Fruit fly (Drosophila melanogaster) whole organism, embryonic: Measurements from ENCODE around the gene CG17768.

ENCODE experiments used
- CG11560 ChIP-seq: fragments of 200-800 bp; sonication (Bioruptor generic); IDR thresholded peaks from 3 replicates; pipeline ENCODE4 v1.3.6; 2022; ENCODE audit warnings: missing biosample characterization, missing genetic modification characterization
- CG12391 ChIP-seq: fragments of 200-800 bp; sonication (Bioruptor generic); optimal IDR thresholded peaks from 3 replicates; lab custom pipeline; 2018; ENCODE audit warnings: missing biosample characterization, mild to moderate bottlenecking, missing genetic modification characterization, moderate library complexity
- CG15514 ChIP-seq: fragments of 200-800 bp; sonication (Bioruptor generic); optimal IDR thresholded peaks from 3 replicates; lab custom pipeline; 2017; ENCODE audit warnings: missing biosample characterization, missing genetic modification characterization, mild to moderate bottlenecking, moderate library complexity, missing genetic modification reagents
- CG17186 ChIP-seq: fragments of 200-800 bp; sonication (Bioruptor generic); optimal IDR thresholded peaks from 3 replicates; lab custom pipeline; 2017; ENCODE audit warnings: missing biosample characterization, missing genetic modification reagents, missing genetic modification characterization
- CG17361 ChIP-seq: fragments of 200-800 bp; sonication (Bioruptor generic); IDR thresholded peaks from 3 replicates; pipeline ENCODE4 v1.3.6; 2022; ENCODE audit warnings: missing biosample characterization, missing genetic modification characterization
- CG1832 ChIP-seq: fragments of 200-800 bp; sonication (Bioruptor generic); optimal IDR thresholded peaks from 2 replicates; lab custom pipeline; 2017; ENCODE audit warnings: missing biosample characterization, mild to moderate bottlenecking, missing genetic modification characterization, inconsistent platforms
- CG30020 ChIP-seq: fragments of 200-800 bp; optimal IDR thresholded peaks from 2 replicates; lab custom pipeline; 2019; ENCODE audit warnings: missing biosample characterization, mild to moderate bottlenecking, missing genetic modification characterization, moderate library complexity
- CG31441 ChIP-seq: fragments of 200-800 bp; sonication (Bioruptor generic); IDR thresholded peaks from 2 replicates; pipeline ENCODE4 v1.3.6; 2022; ENCODE audit warnings: missing biosample characterization, missing genetic modification characterization
- CG3163 ChIP-seq: fragments of 200-800 bp; sonication (Bioruptor generic); optimal IDR thresholded peaks from 3 replicates; lab custom pipeline; 2016; ENCODE audit warnings: missing biosample characterization, missing genetic modification characterization
- CG34376 ChIP-seq: fragments of 200-800 bp; sonication (Bioruptor generic); optimal IDR thresholded peaks from 2 replicates; lab custom pipeline; 2018; ENCODE audit warnings: missing biosample characterization, mild to moderate bottlenecking, missing genetic modification characterization
- CG34422 ChIP-seq: fragments of 200-800 bp; sonication (Bioruptor generic); IDR thresholded peaks from 3 replicates; pipeline ENCODE4 v1.3.6; 2022; ENCODE audit warnings: missing biosample characterization, missing genetic modification characterization
- CG3995 ChIP-seq: fragments of 200-800 bp; sonication (Bioruptor generic); optimal IDR thresholded peaks from 3 replicates; lab custom pipeline; 2016; ENCODE audit warnings: missing biosample characterization, missing genetic modification characterization
- CG8290 ChIP-seq, 3 experiments: fragments of 200-800 bp; sonication (Bioruptor generic); optimal IDR thresholded peaks; 2 replicates each; lab custom pipeline; 2016 to 2019; ENCODE audit warnings: missing biosample characterization in 3 of 3, missing genetic modification characterization in 3 of 3, mild to moderate bottlenecking in 2 of 3, moderate library complexity in 1 of 3
- CG9437 ChIP-seq: fragments of 200-800 bp; sonication (Bioruptor generic); optimal IDR thresholded peaks from 2 replicates; lab custom pipeline; 2018; ENCODE audit warnings: missing biosample characterization, mild to moderate bottlenecking, missing genetic modification characterization
- Dek ChIP-seq: fragments of 200-800 bp; sonication (Bioruptor generic); optimal IDR thresholded peaks from 3 replicates; lab custom pipeline; 2019; ENCODE audit warnings: missing biosample characterization, mild to moderate bottlenecking, missing genetic modification characterization, moderate library complexity
- Dp ChIP-seq: fragments of 200-800 bp; sonication (Bioruptor generic); optimal IDR thresholded peaks from 2 replicates; lab custom pipeline; 2018; ENCODE audit warnings: missing biosample characterization, mild to moderate bottlenecking, missing genetic modification characterization, moderate library complexity
- Dref ChIP-seq: fragments of 200-800 bp; sonication (Bioruptor generic); IDR thresholded peaks from 2 replicates; pipeline ENCODE4 v1.3.6; 2022; ENCODE audit warnings: missing biosample characterization, missing genetic modification characterization
- ERR ChIP-seq: fragments of 200-800 bp; sonication (Bioruptor generic); optimal IDR thresholded peaks from 2 replicates; lab custom pipeline; 2016; ENCODE audit warnings: missing biosample characterization, missing genetic modification characterization
- Elba2 ChIP-seq: fragments of 200-800 bp; sonication (Bioruptor generic); optimal IDR thresholded peaks from 3 replicates; lab custom pipeline; 2016; ENCODE audit warnings: missing biosample characterization, missing genetic modification characterization
- Hr78 ChIP-seq, 2 experiments: fragments of 200-800 bp in 1 of 2; fragments of >200 bp in 1 of 2; sonication (Bioruptor generic) in 1 of 2; optimal IDR thresholded peaks; 2 replicates each; lab custom pipeline; 2017 to 2019; ENCODE audit warnings: missing biosample characterization in 2 of 2, missing genetic modification characterization in 2 of 2, mild to moderate bottlenecking in 1 of 2, moderate library complexity in 1 of 2
- MESR4 ChIP-seq: fragments of 200-800 bp; sonication (Bioruptor generic); optimal IDR thresholded peaks from 2 replicates; lab custom pipeline; 2018; ENCODE audit warnings: missing biosample characterization, mild to moderate bottlenecking, missing genetic modification characterization, moderate library complexity
- Med ChIP-seq: fragments of 200-800 bp; sonication (Bioruptor generic); peaks from one replicate; lab custom pipeline; 2016; ENCODE audit warnings: missing biosample characterization, missing genetic modification characterization, mild to moderate bottlenecking, inconsistent platforms, moderate library complexity
- Nf-YB ChIP-seq: fragments of 200-800 bp; sonication (Bioruptor generic); optimal IDR thresholded peaks from 3 replicates; lab custom pipeline; 2019; ENCODE audit warnings: missing biosample characterization, mild to moderate bottlenecking, missing genetic modification characterization, moderate library complexity
- Nf-YC ChIP-seq: fragments of 200-800 bp; optimal IDR thresholded peaks from 3 replicates; lab custom pipeline; 2019; ENCODE audit warnings: missing biosample characterization, mild to moderate bottlenecking, missing genetic modification characterization, moderate library complexity
- Pdp1 ChIP-seq, 2 experiments: fragments of 200-800 bp; sonication (Bioruptor generic); optimal IDR thresholded peaks; 3 replicates each; lab custom pipeline; 2016; ENCODE audit warnings: missing biosample characterization in 2 of 2, missing genetic modification characterization in 2 of 2, mild to moderate bottlenecking in 1 of 2, moderate library complexity in 1 of 2
- Scr ChIP-seq: fragments of 200-800 bp; sonication (Bioruptor generic); IDR thresholded peaks from 2 replicates; pipeline ENCODE4 v1.3.6; 2022; ENCODE audit warnings: missing biosample characterization, missing genetic modification characterization; ENCODE audit not compliant: partially characterized antibody
- Stat92E ChIP-seq, 3 experiments: fragments of >200 bp in 2 of 3; fragments of 200-800 bp in 1 of 3; sonication (Bioruptor generic) in 1 of 3; optimal IDR thresholded peaks; 2 replicates each; lab custom pipeline; 2017 to 2019; ENCODE audit warnings: missing biosample characterization in 3 of 3, missing genetic modification characterization in 3 of 3, mild to moderate bottlenecking in 1 of 3, moderate library complexity in 1 of 3
- ato ChIP-seq: fragments of 200-800 bp; sonication (Bioruptor generic); IDR thresholded peaks from 2 replicates; pipeline ENCODE4 v1.3.6; 2022; ENCODE audit warnings: missing biosample characterization, missing genetic modification characterization; ENCODE audit not compliant: partially characterized antibody
- az2 ChIP-seq: fragments of 200-800 bp; sonication (Bioruptor generic); optimal IDR thresholded peaks from 3 replicates; lab custom pipeline; 2016; ENCODE audit warnings: missing biosample characterization, missing genetic modification characterization
- bbx ChIP-seq: fragments of 200-800 bp; sonication (Bioruptor generic); IDR thresholded peaks from 2 replicates; pipeline ENCODE4 v1.3.6; 2022; ENCODE audit warnings: missing biosample characterization, missing genetic modification characterization; ENCODE audit not compliant: partially characterized antibody
- chinmo ChIP-seq: fragments of 200-800 bp; sonication (Bioruptor generic); IDR thresholded peaks from 4 replicates; pipeline ENCODE4 v1.3.6; 2022; ENCODE audit warnings: missing biosample characterization, missing genetic modification characterization; ENCODE audit not compliant: partially characterized antibody
- corto ChIP-seq: fragments of 200-800 bp; sonication (Bioruptor generic); optimal IDR thresholded peaks from 2 replicates; lab custom pipeline; 2016; ENCODE audit warnings: missing biosample characterization, mild to moderate bottlenecking, missing genetic modification characterization, moderate library complexity
- en ChIP-seq: fragments of 200-800 bp; sonication (Bioruptor generic); optimal IDR thresholded peaks from 2 replicates; lab custom pipeline; 2016; ENCODE audit warnings: missing biosample characterization, missing genetic modification characterization
- eve ChIP-seq, 2 experiments: fragments of >200 bp; optimal IDR thresholded peaks; 2 replicates each; lab custom pipeline; 2017; ENCODE audit warnings: missing biosample characterization in 2 of 2, missing genetic modification characterization in 2 of 2
- exex ChIP-seq: fragments of 200-800 bp; sonication (Bioruptor generic); optimal IDR thresholded peaks from 4 replicates; lab custom pipeline; 2018; ENCODE audit warnings: missing biosample characterization, mild to moderate bottlenecking, missing genetic modification characterization, moderate library complexity
- hbn ChIP-seq: fragments of 200-800 bp; sonication (Bioruptor generic); IDR thresholded peaks from 2 replicates; pipeline ENCODE4 v1.3.6; 2022; ENCODE audit warnings: missing biosample characterization, missing genetic modification characterization; ENCODE audit not compliant: partially characterized antibody
- insv ChIP-seq, 2 experiments: fragments of 200-800 bp; sonication (Bioruptor generic); optimal IDR thresholded peaks; 3 replicates each; lab custom pipeline; 2016 to 2018; ENCODE audit warnings: missing biosample characterization in 2 of 2, missing genetic modification characterization in 2 of 2
- ken ChIP-seq: fragments of 200-800 bp; sonication (Bioruptor generic); IDR thresholded peaks from 3 replicates; pipeline ENCODE4 v1.3.6; 2022; ENCODE audit warnings: missing biosample characterization, missing genetic modification characterization
- nom ChIP-seq: fragments of 200-800 bp; sonication (Bioruptor generic); optimal IDR thresholded peaks from 2 replicates; lab custom pipeline; 2017; ENCODE audit warnings: missing biosample characterization, missing genetic modification characterization, mild to moderate bottlenecking, moderate library complexity, missing genetic modification reagents
- phol ChIP-seq: fragments of 200-800 bp; sonication (Bioruptor generic); optimal IDR thresholded peaks from 3 replicates; lab custom pipeline; 2018; ENCODE audit warnings: missing biosample characterization, mild to moderate bottlenecking, missing genetic modification characterization, moderate library complexity
- pum ChIP-seq: fragments of 200-800 bp; sonication (Bioruptor generic); optimal IDR thresholded peaks from 2 replicates; lab custom pipeline; 2016; ENCODE audit warnings: missing biosample characterization, missing genetic modification characterization
- pzg ChIP-seq: fragments of 200-800 bp; sonication (Bioruptor generic); optimal IDR thresholded peaks from 3 replicates; lab custom pipeline; 2018; ENCODE audit warnings: missing biosample characterization, mild to moderate bottlenecking, missing genetic modification characterization, moderate library complexity
- slou ChIP-seq: fragments of 200-800 bp; sonication (Bioruptor generic); optimal IDR thresholded peaks from 3 replicates; lab custom pipeline; 2016; ENCODE audit warnings: missing biosample characterization, missing genetic modification characterization
- stwl ChIP-seq: fragments of 200-800 bp; sonication (Bioruptor generic); optimal IDR thresholded peaks from 3 replicates; lab custom pipeline; 2018; ENCODE audit warnings: missing biosample characterization, mild to moderate bottlenecking, missing genetic modification characterization, moderate library complexity
- sug ChIP-seq: fragments of 200-800 bp; optimal IDR thresholded peaks from 2 replicates; lab custom pipeline; 2019; ENCODE audit warnings: missing biosample characterization, mild to moderate bottlenecking, missing genetic modification characterization, moderate library complexity
- vvl ChIP-seq: fragments of 200-800 bp; sonication (Bioruptor generic); IDR thresholded peaks from 2 replicates; pipeline ENCODE4 v1.3.6; 2022; ENCODE audit warnings: missing biosample characterization, missing genetic modification characterization

Gene CG17768

dm6 chr2L:10395642-10396487 is 9.1 kb downstream of the CG17768 start, which contains the start of gene Mdh1:
Gene Mdh1 (minus strand): TSS chr2L:10396332.
- TF ChIP-seq CG9437 (peak; percentile 63), insv (GFP tag; optimal IDR thresholded peaks at IDR 0.05; lab: Kevin White, UChicago) (peak in 1 of 2 experiments; percentile 43), CG15514 (GFP tag; lab: Kevin White, UChicago) (peak; percentile 72), chinmo (GFP tag; lab: Robert Waterston, UW) (0 out of 4 replicates have a peak, but pooled peaks have one; percentile 13), slou (GFP tag; lab: Kevin White, UChicago) (no peak), CG17186 (peak; percentile 35), Scr (0 out of 2 replicates have a peak, but pooled peaks have one; percentile 35), CG34376 (GFP tag; lab: Kevin White, UChicago) (peak; percentile 37), phol (tag; lab: Kevin White, UChicago) (peak; percentile 25), Elba2 (peak; percentile 92), Stat92E (GFP tag; optimal IDR thresholded peaks at IDR 0.05; lab: Kevin White, UChicago) (no peak), CG12391 (tag; lab: Kevin White, UChicago) (peak; percentile 40), Nf-YB (GFP tag; lab: Kevin White, UChicago) (peak; percentile 6), CG17361 (GFP tag; lab: Robert Waterston, UW) (no peak), Med (GFP tag; lab: Kevin White, UChicago) (peak; percentile 62), eve (GFP tag; optimal IDR thresholded peaks at IDR 0.05; lab: Kevin White, UChicago) (peak in 1 of 2 experiments; percentile 67), bbx (GFP tag; lab: Robert Waterston, UW) (peak; percentile 34; the same call in 1 of the 2 replicates), az2 (GFP tag; lab: Kevin White, UChicago) (peak; percentile 8), ken (no peak), en (GFP tag; lab: Kevin White, UChicago) (no peak), stwl (tag; lab: Kevin White, UChicago) (peak; percentile 11), sug (tag; lab: Kevin White, UChicago) (no peak), CG30020 (tag; lab: Kevin White, UChicago) (no peak), Pdp1 (GFP tag; optimal IDR thresholded peaks at IDR 0.05; lab: Kevin White, UChicago) (peak in 1 of 2 experiments; percentile 88), CG3995 (GFP tag; lab: Kevin White, UChicago) (peak; percentile 99), pzg (GFP tag; lab: Kevin White, UChicago) (peak; percentile 35), ERR (GFP tag; lab: Kevin White, UChicago) (peak; percentile 91), ato (GFP tag; lab: Robert Waterston, UW) (no peak), Dref (GFP tag; lab: Robert Waterston, UW) (peak; percentile 58), Nf-YC (tag; lab: Kevin White, UChicago) (peak; percentile 29), hbn (GFP tag; lab: Robert Waterston, UW) (no peak), vvl (peak; percentile 7; the same call in 1 of the 2 replicates), CG11560 (tag; lab: Robert Waterston, UW) (peak; percentile 97), CG31441 (GFP tag; lab: Robert Waterston, UW) (peak; percentile 97), corto (GFP tag; lab: Kevin White, UChicago) (peak; percentile 34), pum (GFP tag; lab: Kevin White, UChicago) (no peak), Hr78 (GFP tag; optimal IDR thresholded peaks at IDR 0.05; lab: Kevin White, UChicago) (no peak), CG8290 (GFP tag; optimal IDR thresholded peaks at IDR 0.05; lab: Kevin White, UChicago) (no peak), CG8290 (tag; optimal IDR thresholded peaks at IDR 0.05; lab: Kevin White, UChicago) (no peak), CG34422 (GFP tag; lab: Robert Waterston, UW) (peak; percentile 53; the same call in 1 of the 3 replicates), nom (GFP tag; lab: Kevin White, UChicago) (peak; percentile 52), CG3163 (GFP tag; lab: Kevin White, UChicago) (no peak), Dek (tag; lab: Kevin White, UChicago) (no peak), MESR4 (peak; percentile 70), Dp (peak; percentile 1), CG1832 (GFP tag; lab: Kevin White, UChicago) (no peak), exex (tag; lab: Kevin White, UChicago) (peak; percentile 19)
